Fruit fly (Drosophila melanogaster) whole organism, embryonic: ENCODE results near the gene Klp64D.
A peak's percentile ranks its signal among the peaks of the same experiment; 100 is the strongest.

ENCODE experiments used
- Abd-B ChIP-seq: fragments of 200-800 bp; sonication (Bioruptor generic); optimal IDR thresholded peaks from 2 replicates; lab custom pipeline; 2018; ENCODE audit warnings: missing biosample characterization, mild to moderate bottlenecking, missing genetic modification characterization, moderate library complexity
- Atf3 ChIP-seq: fragments of 200-800 bp; sonication (Bioruptor generic); optimal IDR thresholded peaks from 3 replicates; lab custom pipeline; 2016; ENCODE audit warnings: missing biosample characterization, missing genetic modification characterization
- BtbVII ChIP-seq: fragments of 200-800 bp; sonication (Bioruptor generic); optimal IDR thresholded peaks from 3 replicates; lab custom pipeline; 2017; ENCODE audit warnings: missing biosample characterization, mild to moderate bottlenecking, missing genetic modification characterization
- CG10366 ChIP-seq: fragments of 200-800 bp; sonication (Bioruptor generic); IDR thresholded peaks from 2 replicates; pipeline ENCODE4 v1.3.6; 2022; ENCODE audit warnings: missing biosample characterization, missing genetic modification characterization
- CG10565 ChIP-seq: fragments of 200-800 bp; sonication (Bioruptor generic); optimal IDR thresholded peaks from 3 replicates; lab custom pipeline; 2016; ENCODE audit warnings: missing biosample characterization, mild to moderate bottlenecking, missing genetic modification characterization
- CG12299 ChIP-seq: fragments of 200-800 bp; sonication (Bioruptor generic); optimal IDR thresholded peaks from 2 replicates; lab custom pipeline; 2018; ENCODE audit warnings: missing biosample characterization, mild to moderate bottlenecking, missing genetic modification characterization
- CG14710 ChIP-seq: fragments of 200-800 bp; sonication (Bioruptor generic); optimal IDR thresholded peaks from 3 replicates; lab custom pipeline; 2019; ENCODE audit warnings: missing biosample characterization, mild to moderate bottlenecking, missing genetic modification characterization, moderate library complexity
- CG15269 ChIP-seq: fragments of 200-800 bp; sonication (Bioruptor generic); optimal IDR thresholded peaks from 2 replicates; lab custom pipeline; 2018; ENCODE audit warnings: missing biosample characterization, mild to moderate bottlenecking, missing genetic modification characterization, moderate library complexity
- CG15479 ChIP-seq: fragments of 200-800 bp; sonication (Bioruptor generic); optimal IDR thresholded peaks from 3 replicates; lab custom pipeline; 2019; ENCODE audit warnings: missing biosample characterization, mild to moderate bottlenecking, missing genetic modification characterization, moderate library complexity
- CG1603 ChIP-seq: fragments of 200-800 bp; sonication (Bioruptor generic); optimal IDR thresholded peaks from 2 replicates; lab custom pipeline; 2019; ENCODE audit warnings: missing biosample characterization, mild to moderate bottlenecking, missing genetic modification characterization, moderate library complexity
- CG2116 ChIP-seq: fragments of 200-800 bp; sonication (Bioruptor generic); optimal IDR thresholded peaks from 3 replicates; lab custom pipeline; 2018; ENCODE audit warnings: missing biosample characterization, mild to moderate bottlenecking, missing genetic modification characterization
- CG2889 ChIP-seq: fragments of 200-800 bp; sonication (Bioruptor generic); IDR thresholded peaks from 3 replicates; pipeline ENCODE4 v1.3.6; 2022; ENCODE audit warnings: missing biosample characterization, missing genetic modification characterization
- CG32767 ChIP-seq: fragments of 200-800 bp; sonication (Bioruptor generic); IDR thresholded peaks from 2 replicates; pipeline ENCODE4 v1.3.6; 2022; ENCODE audit warnings: missing biosample characterization, missing genetic modification characterization
- CG33213 ChIP-seq: fragments of 200-800 bp; sonication (Bioruptor generic); optimal IDR thresholded peaks from 3 replicates; lab custom pipeline; 2016; ENCODE audit warnings: missing biosample characterization, missing genetic modification characterization
- CG33557 ChIP-seq: fragments of 200-800 bp; sonication (Bioruptor generic); optimal IDR thresholded peaks from 2 replicates; lab custom pipeline; 2019; ENCODE audit warnings: missing biosample characterization, mild to moderate bottlenecking, missing genetic modification characterization, moderate library complexity
- CG4854 ChIP-seq: fragments of 200-800 bp; sonication (Bioruptor generic); optimal IDR thresholded peaks from 2 replicates; lab custom pipeline; 2016; ENCODE audit warnings: missing biosample characterization, missing genetic modification characterization, inconsistent platforms
- CG5245 ChIP-seq: fragments of 200-800 bp; sonication (Bioruptor generic); optimal IDR thresholded peaks from 3 replicates; lab custom pipeline; 2016; ENCODE audit warnings: missing biosample characterization, missing genetic modification characterization
- CG9609 ChIP-seq: fragments of 200-800 bp; sonication (Bioruptor generic); optimal IDR thresholded peaks from 3 replicates; lab custom pipeline; 2016; ENCODE audit warnings: missing biosample characterization, missing genetic modification characterization
- CHES-1-like ChIP-seq: fragments of 200-800 bp; sonication (Bioruptor generic); optimal IDR thresholded peaks from 2 replicates; lab custom pipeline; 2016; ENCODE audit warnings: missing biosample characterization, missing genetic modification characterization
- CTCF ChIP-seq: fragments of 200-800 bp; sonication (Bioruptor generic); optimal IDR thresholded peaks from 2 replicates; lab custom pipeline; 2017; ENCODE audit warnings: missing biosample characterization, mild to moderate bottlenecking, missing genetic modification characterization, moderate library complexity
- CoRest ChIP-seq: fragments of 200-800 bp; sonication (Bioruptor generic); optimal IDR thresholded peaks from 3 replicates; lab custom pipeline; 2018; ENCODE audit warnings: missing biosample characterization, mild to moderate bottlenecking, missing genetic modification characterization, moderate library complexity
- Dek ChIP-seq: fragments of 200-800 bp; sonication (Bioruptor generic); optimal IDR thresholded peaks from 3 replicates; lab custom pipeline; 2019; ENCODE audit warnings: missing biosample characterization, mild to moderate bottlenecking, missing genetic modification characterization, moderate library complexity
- Dll ChIP-seq: fragments of 200-800 bp; sonication (Bioruptor generic); IDR thresholded peaks from 4 replicates; pipeline ENCODE4 v1.3.6; 2022; ENCODE audit warnings: missing biosample characterization, missing genetic modification characterization; ENCODE audit not compliant: partially characterized antibody
- Elba2 ChIP-seq: fragments of 200-800 bp; sonication (Bioruptor generic); optimal IDR thresholded peaks from 3 replicates; lab custom pipeline; 2016; ENCODE audit warnings: missing biosample characterization, missing genetic modification characterization
- Ets65A ChIP-seq: fragments of 200-800 bp; sonication (Bioruptor generic); peaks from one replicate; lab custom pipeline; 2016; ENCODE audit warnings: missing biosample characterization, missing genetic modification characterization
- H2.0 ChIP-seq: fragments of 200-800 bp; sonication (Bioruptor generic); IDR thresholded peaks from 2 replicates; pipeline ENCODE4 v1.3.6; 2022; ENCODE audit warnings: missing biosample characterization, missing genetic modification characterization
- Hey ChIP-seq: fragments of 200-800 bp; sonication (Bioruptor generic); optimal IDR thresholded peaks from 3 replicates; lab custom pipeline; 2018; ENCODE audit warnings: missing biosample characterization, mild to moderate bottlenecking, missing genetic modification characterization
- MBD-R2 ChIP-seq: fragments of 200-800 bp; sonication (Bioruptor generic); IDR thresholded peaks from 2 replicates; pipeline ENCODE4 v1.3.6; 2022; ENCODE audit warnings: missing biosample characterization, missing genetic modification characterization
- Max ChIP-seq: fragments of 200-800 bp; sonication (Bioruptor generic); optimal IDR thresholded peaks from 2 replicates; lab custom pipeline; 2016; ENCODE audit warnings: missing biosample characterization, mild to moderate bottlenecking, missing genetic modification characterization
- Oaz ChIP-seq: fragments of 200-800 bp; sonication (Bioruptor generic); IDR thresholded peaks from 2 replicates; pipeline ENCODE4 v1.3.6; 2022; ENCODE audit warnings: missing biosample characterization, missing genetic modification characterization
- Rfx ChIP-seq: fragments of 200-800 bp; sonication (Bioruptor generic); IDR thresholded peaks from 2 replicates; pipeline ENCODE4 v1.3.6; 2022; ENCODE audit warnings: missing biosample characterization, missing genetic modification characterization
- Sin3A ChIP-seq: fragments of >200 bp; optimal IDR thresholded peaks from 2 replicates; lab custom pipeline; 2018
- Sry-δ ChIP-seq: fragments of 200-800 bp; sonication (Bioruptor generic); optimal IDR thresholded peaks from 2 replicates; lab custom pipeline; 2016; ENCODE audit warnings: missing biosample characterization, missing genetic modification characterization
- Tbp ChIP-seq: fragments of >200 bp; optimal IDR thresholded peaks from 2 replicates; lab custom pipeline; 2018; ENCODE audit warnings: missing biosample characterization, missing genetic modification characterization
- Trl ChIP-seq, 3 experiments: fragments of >200 bp in 2 of 3; fragments of 200-800 bp in 1 of 3; sonication (Bioruptor generic) in 1 of 3; optimal IDR thresholded peaks; 2 replicates in 1 of 3; 3 replicates in 2 of 3; lab custom pipeline; 2016 to 2017; ENCODE audit warnings: missing biosample characterization in 1 of 3, missing genetic modification characterization in 1 of 3
- Usf ChIP-seq: fragments of 200-800 bp; sonication (Bioruptor generic); optimal IDR thresholded peaks from 2 replicates; lab custom pipeline; 2017; ENCODE audit warnings: missing genotype, missing biosample characterization, missing genetic modification characterization
- bab2 ChIP-seq: fragments of 200-800 bp; sonication (Bioruptor generic); optimal IDR thresholded peaks from 2 replicates; lab custom pipeline; 2016; ENCODE audit warnings: missing biosample characterization, missing genetic modification characterization
- cad ChIP-seq: fragments of >200 bp; optimal IDR thresholded peaks from 2 replicates; lab custom pipeline; 2017; ENCODE audit warnings: missing biosample characterization, missing genetic modification characterization
- ci ChIP-seq: fragments of 200-800 bp; sonication (Bioruptor generic); IDR thresholded peaks from 3 replicates; pipeline ENCODE4 v1.3.6; 2022; ENCODE audit warnings: missing biosample characterization, missing genetic modification characterization
- dpn ChIP-seq, 2 experiments: fragments of 200-800 bp; sonication (Bioruptor generic); optimal IDR thresholded peaks; 3 replicates each; lab custom pipeline; 2016; ENCODE audit warnings: missing biosample characterization in 2 of 2, missing genetic modification characterization in 2 of 2
- ewg ChIP-seq: fragments of 200-800 bp; sonication (Bioruptor generic); optimal IDR thresholded peaks from 3 replicates; lab custom pipeline; 2017; ENCODE audit warnings: mild to moderate bottlenecking, missing biosample characterization, missing genetic modification reagents, missing genetic modification characterization
- ind ChIP-seq: fragments of 200-800 bp; sonication (Bioruptor generic); optimal IDR thresholded peaks from 3 replicates; lab custom pipeline; 2016; ENCODE audit warnings: missing biosample characterization, missing genetic modification characterization
- kay ChIP-seq: fragments of 200-800 bp; sonication (Bioruptor generic); optimal IDR thresholded peaks from 2 replicates; lab custom pipeline; 2016; ENCODE audit warnings: missing biosample characterization, missing genetic modification characterization
- knrl ChIP-seq: fragments of 200-800 bp; sonication (Bioruptor generic); IDR thresholded peaks from 3 replicates; pipeline ENCODE4 v1.3.6; 2022; ENCODE audit warnings: missing biosample characterization, missing genetic modification characterization; ENCODE audit not compliant: partially characterized antibody
- lab ChIP-seq: fragments of 200-800 bp; sonication (Bioruptor generic); optimal IDR thresholded peaks from 3 replicates; lab custom pipeline; 2017; ENCODE audit warnings: missing biosample characterization, missing genetic modification characterization, mild to moderate bottlenecking, moderate library complexity, missing genetic modification reagents
- lov ChIP-seq, 2 experiments: fragments of 200-800 bp in 1 of 2; fragments of >200 bp in 1 of 2; sonication (Bioruptor generic) in 1 of 2; IDR thresholded peaks in 1 of 2; optimal IDR thresholded peaks in 1 of 2; 2 replicates in 1 of 2; 3 replicates in 1 of 2; pipeline versions ENCODE4 v1.3.6 to Lab custom; 2017 to 2022; ENCODE audit warnings: missing biosample characterization in 1 of 2, missing genetic modification characterization in 1 of 2
- oc ChIP-seq: fragments of 200-800 bp; sonication (Bioruptor generic); optimal IDR thresholded peaks from 2 replicates; lab custom pipeline; 2018; ENCODE audit warnings: missing biosample characterization, mild to moderate bottlenecking, missing genetic modification characterization, moderate library complexity
- ro ChIP-seq: fragments of 200-800 bp; sonication (Bioruptor generic); IDR thresholded peaks from 2 replicates; pipeline ENCODE4 v1.3.6; 2022; ENCODE audit warnings: missing biosample characterization, missing genetic modification characterization
- sens ChIP-seq: fragments of 200-800 bp; sonication (Bioruptor generic); peaks from one replicate; lab custom pipeline; 2016; ENCODE audit warnings: missing biosample characterization, missing genetic modification characterization
- sens-2 ChIP-seq: fragments of 200-800 bp; sonication (Bioruptor generic); IDR thresholded peaks from 2 replicates; pipeline ENCODE4 v1.3.6; 2022; ENCODE audit warnings: missing biosample characterization, missing genetic modification characterization
- vvl ChIP-seq: fragments of 200-800 bp; sonication (Bioruptor generic); IDR thresholded peaks from 2 replicates; pipeline ENCODE4 v1.3.6; 2022; ENCODE audit warnings: missing biosample characterization, missing genetic modification characterization

The Klp64D gene

dm6 chr3L:5365880-5366507 lies 6.8 kb upstream of the Klp64D start, which contains the start of the genes Uev1A and Membrin (continued):
- TF ChIP-seq CG15479 (GFP tag; lab: Kevin White, UChicago) (peak; percentile 37), CoRest (tag; lab: Kevin White, UChicago) (no peak), bab2 (no peak), BtbVII (GFP tag; lab: Kevin White, UChicago) (no peak), sens (GFP tag; lab: Kevin White, UChicago) (peak; percentile 84), CG5245 (GFP tag; lab: Kevin White, UChicago) (no peak), CG2116 (peak; percentile 96), CG33213 (GFP tag; lab: Kevin White, UChicago) (peak; percentile 15), MBD-R2 (GFP tag; lab: Robert Waterston, UW) (peak; percentile 50), CG14710 (peak; percentile 69), Usf (GFP tag; lab: Kevin White, UChicago) (no peak), Ets65A (GFP tag; lab: Kevin White, UChicago) (peak; percentile 77), lov (optimal IDR thresholded peaks at IDR 0.05; lab: Kevin White, UChicago) (no peak), lov (GFP tag; IDR thresholded peaks at IDR 0.05; lab: Robert Waterston, UW) (no peak), CHES-1-like (GFP tag; lab: Kevin White, UChicago) (peak; percentile 51), CG10366 (no peak), Sin3A (lab: Kevin White, UChicago) (peak; percentile 92), Sry-δ (GFP tag; lab: Kevin White, UChicago) (peak; percentile 24), oc (tag; lab: Kevin White, UChicago) (no peak), ind (no peak), CG10565 (GFP tag; lab: Kevin White, UChicago) (no peak), Trl (optimal IDR thresholded peaks at IDR 0.05; lab: Kevin White, UChicago) (peak in 1 of 2 experiments; percentile 16), Trl (GFP tag; optimal IDR thresholded peaks at IDR 0.05; lab: Kevin White, UChicago) (no peak), CG4854 (no peak), Hey (tag; lab: Kevin White, UChicago) (no peak), Max (GFP tag; lab: Kevin White, UChicago) (peak; percentile 25), dpn (GFP tag; optimal IDR thresholded peaks at IDR 0.05; lab: Kevin White, UChicago) (no peak), CG32767 (GFP tag; lab: Robert Waterston, UW) (no peak), vvl (GFP tag; lab: Robert Waterston, UW) (no peak; the same call in 1 of the 2 replicates), Dll (GFP tag; lab: Robert Waterston, UW) (peak; percentile 20; the same call in 1 of the 4 replicates), Oaz (GFP tag; lab: Robert Waterston, UW) (no peak), Dek (tag; lab: Kevin White, UChicago) (no peak), CG1603 (tag; lab: Kevin White, UChicago) (peak; percentile 66), sens-2 (GFP tag; lab: Robert Waterston, UW) (no peak), CG9609 (GFP tag; lab: Kevin White, UChicago) (no peak), lab (GFP tag; lab: Kevin White, UChicago) (peak; percentile 1), kay (GFP tag; lab: Kevin White, UChicago) (no peak), CTCF (GFP tag; lab: Kevin White, UChicago) (no peak), knrl (GFP tag; lab: Robert Waterston, UW) (no peak; the same call in 2 of the 3 replicates), CG12299 (tag; lab: Kevin White, UChicago) (no peak), CG2889 (GFP tag; lab: Robert Waterston, UW) (no peak), Elba2 (peak; percentile 15), Abd-B (GFP tag; lab: Kevin White, UChicago) (no peak), Tbp (GFP tag; lab: Kevin White, UChicago) (peak; percentile 14), H2.0 (no peak), Rfx (GFP tag; lab: Robert Waterston, UW) (no peak), Atf3 (no peak), CG33557 (no peak), ro (no peak), ewg (GFP tag; lab: Kevin White, UChicago) (no peak), CG15269 (no peak), cad (GFP tag; lab: Kevin White, UChicago) (no peak), ci (no peak)
